Worm (Caenorhabditis elegans) whole organism, late embryonic: Measurements from ENCODE around the gene C33D3.5.

Source experiments
- K09A11.1 ChIP-seq: sonication (generic microtip); optimal IDR thresholded peaks from 2 replicates; lab custom pipeline; 2017; ENCODE audit warnings: antibody characterized with exemption, mild to moderate bottlenecking, missing genetic modification characterization, missing compliant biosample characterization; ENCODE audit not compliant: insufficient read depth
- ceh-19 ChIP-seq: fragments of 200-800 bp; sonication (Bioruptor generic); optimal IDR thresholded peaks from 2 replicates; lab custom pipeline; 2018; ENCODE audit warnings: mild to moderate bottlenecking, missing genetic modification characterization, missing compliant biosample characterization
- ceh-48 ChIP-seq: sonication (generic microtip); optimal IDR thresholded peaks from 2 replicates; lab custom pipeline; 2016; ENCODE audit warnings: missing genetic modification characterization, inconsistent platforms, missing compliant biosample characterization
- ceh-9 ChIP-seq: sonication (generic microtip); optimal IDR thresholded peaks from 2 replicates; lab custom pipeline; 2016; ENCODE audit warnings: mild to moderate bottlenecking, missing genetic modification characterization, inconsistent platforms, missing compliant biosample characterization
- fkh-10 ChIP-seq: fragments of 150-350 bp; optimal IDR thresholded peaks from 2 replicates; lab custom pipeline; 2014; ENCODE audit warnings: missing biosample characterization, missing genetic modification reagents, missing genetic modification characterization
- hlh-30 ChIP-seq: sonication (generic microtip); optimal IDR thresholded peaks from 2 replicates; lab custom pipeline; 2017; ENCODE audit warnings: antibody characterized with exemption, missing genetic modification characterization, missing compliant biosample characterization; ENCODE audit not compliant: insufficient read depth
- pqm-1 ChIP-seq: sonication (generic microtip); optimal IDR thresholded peaks from 2 replicates; lab custom pipeline; 2016; ENCODE audit warnings: missing genetic modification characterization, missing compliant biosample characterization
- tbx-2 ChIP-seq: sonication (generic microtip); optimal IDR thresholded peaks from 2 replicates; lab custom pipeline; 2016; ENCODE audit warnings: missing genetic modification characterization, missing compliant biosample characterization

ce11 chrX:10485300-10485755, 5.8 kb upstream of the C33D3.5 start, which contains the start of gene C33D3.3:
- TF ChIP-seq K09A11.1 (tag; lab: Kevin White, UChicago) (no peak), pqm-1 (tag; lab: Kevin White, UChicago) (no peak), tbx-2 (tag; lab: Kevin White, UChicago) (no peak), hlh-30 (no peak), ceh-9 (tag; lab: Kevin White, UChicago) (no peak), ceh-19 (no peak), ceh-48 (tag; lab: Kevin White, UChicago) (no peak), fkh-10 (no peak)
